Fruit fly (Drosophila melanogaster): ENCODE data around the gene CG7634.
A peak's percentile ranks its signal among the peaks of the same experiment; 100 is the strongest.

The CG7634 gene

dm6 chr3L:21523059-21523836 lies 42.0 kb upstream of the CG7634 start, which contains the start of gene CG7611:
TSS of gene CG7611 (plus strand) at chr3L:21523186.
- TF ChIP-seq Mnt (GFP tag; optimal IDR thresholded peaks at IDR 0.05) (no peak), kay (GFP tag; ENCODE audit: borderline replicate concordance) (no peak), CG7045 (GFP tag; optimal IDR thresholded peaks at IDR 0.05) (no peak)

dm6 chr3L:21524071-21524889 lies 40.9 kb upstream of the CG7634 start:
- TF ChIP-seq tj (GFP tag; optimal IDR thresholded peaks at IDR 0.05): no peak
- TF ChIP-seq pad (GFP tag; optimal IDR thresholded peaks at IDR 0.05): no peak
- peak; percentile 18 for TF ChIP-seq CG1620 (GFP tag; optimal IDR thresholded peaks at IDR 0.05)
- no peak for TF ChIP-seq kay (GFP tag; ENCODE audit: borderline replicate concordance)
- TF ChIP-seq CG7045 (GFP tag; optimal IDR thresholded peaks at IDR 0.05): peak; percentile 24
- no peak for TF ChIP-seq toe (GFP tag; optimal IDR thresholded peaks at IDR 0.05)
- peak; percentile 31 for TF ChIP-seq Crg-1 (GFP tag; optimal IDR thresholded peaks at IDR 0.05)
- TF ChIP-seq cic (GFP tag; optimal IDR thresholded peaks at IDR 0.05): peak; percentile 2
- TF ChIP-seq CG7101 (tag; optimal IDR thresholded peaks at IDR 0.05): peak; percentile 42
- TF ChIP-seq bab1 (GFP tag; optimal IDR thresholded peaks at IDR 0.05): peak; percentile 4
- no peak for TF ChIP-seq CG14711 (tag; optimal IDR thresholded peaks at IDR 0.05)
- TF ChIP-seq CG5204 (GFP tag; optimal IDR thresholded peaks at IDR 0.05): no peak
- no peak for TF ChIP-seq ovo (GFP tag; optimal IDR thresholded peaks at IDR 0.05)
- peak; percentile 18 for TF ChIP-seq CG12768 (GFP tag; optimal IDR thresholded peaks at IDR 0.05)
- peak; percentile 1 for TF ChIP-seq Clk (GFP tag; optimal IDR thresholded peaks at IDR 0.05)
- TF ChIP-seq Mnt (GFP tag; optimal IDR thresholded peaks at IDR 0.05): peak; percentile 19
- no peak for TF ChIP-seq CG33017 (tag; optimal IDR thresholded peaks at IDR 0.05)
- peak; percentile 39 for TF ChIP-seq CG11617 (GFP tag; optimal IDR thresholded peaks at IDR 0.05)
- no peak for TF ChIP-seq Hr96 (GFP tag; optimal IDR thresholded peaks at IDR 0.05)
- TF ChIP-seq cnc (optimal IDR thresholded peaks at IDR 0.05): no peak

dm6 chr3L:21529108-21529507 lies 36.1 kb upstream of the CG7634 start, which contains the start of gene Arv1:
TSS of gene Arv1 (minus strand) at chr3L:21529333.
- no peak for TF ChIP-seq CG7101 (tag; optimal IDR thresholded peaks at IDR 0.05)
- TF ChIP-seq Clk (GFP tag; optimal IDR thresholded peaks at IDR 0.05): no peak
- TF ChIP-seq CG7045 (GFP tag; optimal IDR thresholded peaks at IDR 0.05): no peak
- TF ChIP-seq cic (GFP tag; optimal IDR thresholded peaks at IDR 0.05): no peak
- peak; percentile 91 for TF ChIP-seq kay (GFP tag; ENCODE audit: borderline replicate concordance)
- no peak for TF ChIP-seq Hr96 (GFP tag; optimal IDR thresholded peaks at IDR 0.05)
- no peak for TF ChIP-seq Crg-1 (GFP tag; optimal IDR thresholded peaks at IDR 0.05)
- peak; percentile 28 for TF ChIP-seq bab1 (GFP tag; optimal IDR thresholded peaks at IDR 0.05)
- TF ChIP-seq cnc (optimal IDR thresholded peaks at IDR 0.05): no peak
- no peak for TF ChIP-seq toe (GFP tag; optimal IDR thresholded peaks at IDR 0.05)
- TF ChIP-seq CG1620 (GFP tag; optimal IDR thresholded peaks at IDR 0.05): no peak
- no peak for TF ChIP-seq pad (GFP tag; optimal IDR thresholded peaks at IDR 0.05)
- TF ChIP-seq ovo (GFP tag; optimal IDR thresholded peaks at IDR 0.05): no peak
- no peak for TF ChIP-seq CG33017 (tag; optimal IDR thresholded peaks at IDR 0.05)
- no peak for TF ChIP-seq tj (GFP tag; optimal IDR thresholded peaks at IDR 0.05)
- no peak for TF ChIP-seq Mnt (GFP tag; optimal IDR thresholded peaks at IDR 0.05)
- TF ChIP-seq CG11617 (GFP tag; optimal IDR thresholded peaks at IDR 0.05): no peak

dm6 chr3L:21533270-21533948 lies 31.8 kb upstream of the CG7634 start, which contains the start of gene Mkrn1:
TSS of gene Mkrn1 (minus strand) at chr3L:21533713.
- TF ChIP-seq toe (GFP tag; optimal IDR thresholded peaks at IDR 0.05) (no peak), bab1 (GFP tag; optimal IDR thresholded peaks at IDR 0.05) (peak; percentile 58)

dm6 chr3L:21534360-21534759 lies 30.9 kb upstream of the CG7634 start, which contains the start of gene ppk5:
TSS of gene ppk5 (plus strand) at chr3L:21534660.
- no peak for TF ChIP-seq CG33017 (tag; optimal IDR thresholded peaks at IDR 0.05)
- no peak for TF ChIP-seq CG1620 (GFP tag; optimal IDR thresholded peaks at IDR 0.05)
- TF ChIP-seq cnc (optimal IDR thresholded peaks at IDR 0.05): no peak
- no peak for TF ChIP-seq ovo (GFP tag; optimal IDR thresholded peaks at IDR 0.05)
- no peak for TF ChIP-seq CG14711 (tag; optimal IDR thresholded peaks at IDR 0.05)
- no peak for TF ChIP-seq Hr96 (GFP tag; optimal IDR thresholded peaks at IDR 0.05)
- TF ChIP-seq Crg-1 (GFP tag; optimal IDR thresholded peaks at IDR 0.05): no peak
- no peak for TF ChIP-seq Mnt (GFP tag; optimal IDR thresholded peaks at IDR 0.05)
- no peak for TF ChIP-seq cic (GFP tag; optimal IDR thresholded peaks at IDR 0.05)
- no peak for TF ChIP-seq Clk (GFP tag; optimal IDR thresholded peaks at IDR 0.05)
- no peak for TF ChIP-seq kay (GFP tag; ENCODE audit: borderline replicate concordance)
- TF ChIP-seq toe (GFP tag; optimal IDR thresholded peaks at IDR 0.05): no peak

dm6 chr3L:21536857-21537256 lies 28.4 kb upstream of the CG7634 start, which contains the start of gene Rpn10:
TSS of gene Rpn10 (plus strand) at chr3L:21537000.
- TF ChIP-seq bab1 (GFP tag; optimal IDR thresholded peaks at IDR 0.05): peak; percentile 70
- no peak for TF ChIP-seq CG12768 (GFP tag; optimal IDR thresholded peaks at IDR 0.05)
- TF ChIP-seq CG7045 (GFP tag; optimal IDR thresholded peaks at IDR 0.05): no peak
- peak; percentile 86 for TF ChIP-seq ovo (GFP tag; optimal IDR thresholded peaks at IDR 0.05)
- no peak for TF ChIP-seq CG7101 (tag; optimal IDR thresholded peaks at IDR 0.05)
- TF ChIP-seq cnc (optimal IDR thresholded peaks at IDR 0.05): peak; percentile 81 to 95
- TF ChIP-seq Hr96 (GFP tag; optimal IDR thresholded peaks at IDR 0.05): no peak
- TF ChIP-seq pad (GFP tag; optimal IDR thresholded peaks at IDR 0.05): peak; percentile 50
- peak; percentile 33 for TF ChIP-seq Mnt (GFP tag; optimal IDR thresholded peaks at IDR 0.05)
- no peak for TF ChIP-seq CG5204 (GFP tag; optimal IDR thresholded peaks at IDR 0.05)
- no peak for TF ChIP-seq cic (GFP tag; optimal IDR thresholded peaks at IDR 0.05)
- TF ChIP-seq kay (GFP tag; ENCODE audit: borderline replicate concordance): no peak
- TF ChIP-seq CG33017 (tag; optimal IDR thresholded peaks at IDR 0.05): no peak
- TF ChIP-seq CG1620 (GFP tag; optimal IDR thresholded peaks at IDR 0.05): peak; percentile 51
- TF ChIP-seq CG14711 (tag; optimal IDR thresholded peaks at IDR 0.05): peak; percentile 99
- TF ChIP-seq tj (GFP tag; optimal IDR thresholded peaks at IDR 0.05): no peak
- TF ChIP-seq CG11617 (GFP tag; optimal IDR thresholded peaks at IDR 0.05): peak; percentile 5
- no peak for TF ChIP-seq toe (GFP tag; optimal IDR thresholded peaks at IDR 0.05)
- TF ChIP-seq Clk (GFP tag; optimal IDR thresholded peaks at IDR 0.05): no peak
- peak; percentile 19 for TF ChIP-seq Crg-1 (GFP tag; optimal IDR thresholded peaks at IDR 0.05)

Data from whole organism, adult.